Fruit fly (Drosophila melanogaster) whole organism, wandering third instar larva: ENCODE results near the gene Prp4k.

ENCODE experiments used
- CG32264 ChIP-seq: fragments of 200-800 bp; sonication (Bioruptor generic); optimal IDR thresholded peaks from 2 replicates; lab custom pipeline; 2016; ENCODE audit warnings: missing biosample characterization, missing genetic modification characterization
- CrebA ChIP-seq: fragments of 200-800 bp; sonication (Bioruptor generic); optimal IDR thresholded peaks from 2 replicates; lab custom pipeline; 2016; ENCODE audit warnings: missing biosample characterization, mild to moderate bottlenecking, missing genetic modification characterization, borderline replicate concordance
- Hnf4 ChIP-seq: fragments of 200-800 bp; sonication (Bioruptor generic); optimal IDR thresholded peaks from 2 replicates; lab custom pipeline; 2016; ENCODE audit warnings: missing biosample characterization, mild to moderate bottlenecking, missing genetic modification characterization
- Hr78 ChIP-seq: fragments of >200 bp; optimal IDR thresholded peaks from 2 replicates; lab custom pipeline; 2017; ENCODE audit warnings: missing biosample characterization, missing genetic modification characterization
- Myc ChIP-seq: fragments of >200 bp; optimal IDR thresholded peaks from 2 replicates; lab custom pipeline; 2017
- Rel ChIP-seq, 2 experiments: fragments of 200-800 bp; sonication (Bioruptor generic) in 1 of 2; optimal IDR thresholded peaks; 2 replicates in 1 of 2; 3 replicates in 1 of 2; lab custom pipeline; 2016 to 2019; ENCODE audit warnings: mild to moderate bottlenecking in 2 of 2, missing biosample characterization in 2 of 2, missing genetic modification characterization in 2 of 2, moderate library complexity in 1 of 2
- br ChIP-seq: fragments of 200-800 bp; sonication (Bioruptor generic); optimal IDR thresholded peaks from 2 replicates; lab custom pipeline; 2016; ENCODE audit warnings: missing biosample characterization, missing genetic modification characterization
- h ChIP-seq: fragments of 200-800 bp; sonication (Bioruptor generic); optimal IDR thresholded peaks from 3 replicates; lab custom pipeline; 2016; ENCODE audit warnings: missing biosample characterization, mild to moderate bottlenecking, missing genetic modification characterization
- lola ChIP-seq: fragments of >200 bp; optimal IDR thresholded peaks from 2 replicates; lab custom pipeline; 2017; ENCODE audit warnings: missing biosample characterization, missing genetic modification characterization
- psq ChIP-seq: fragments of 200-800 bp; sonication (Bioruptor generic); optimal IDR thresholded peaks from 3 replicates; lab custom pipeline; 2017; ENCODE audit warnings: missing biosample characterization, mild to moderate bottlenecking, missing genetic modification characterization, moderate library complexity
- rgr ChIP-seq: fragments of 200-800 bp; sonication (Bioruptor generic); optimal IDR thresholded peaks from 3 replicates; lab custom pipeline; 2016; ENCODE audit warnings: missing biosample characterization, mild to moderate bottlenecking, missing genetic modification characterization
- sv ChIP-seq: fragments of 200-800 bp; sonication (Bioruptor generic); optimal IDR thresholded peaks from 3 replicates; lab custom pipeline; 2016; ENCODE audit warnings: missing biosample characterization, missing genetic modification characterization
- tai ChIP-seq: sonication (Bioruptor generic); optimal IDR thresholded peaks from 2 replicates; lab custom pipeline; 2016; ENCODE audit warnings: missing biosample characterization, missing genetic modification characterization
- usp ChIP-seq: fragments of >200 bp; optimal IDR thresholded peaks from 2 replicates; lab custom pipeline; 2017; ENCODE audit warnings: missing biosample characterization, missing genetic modification characterization

DNA sequence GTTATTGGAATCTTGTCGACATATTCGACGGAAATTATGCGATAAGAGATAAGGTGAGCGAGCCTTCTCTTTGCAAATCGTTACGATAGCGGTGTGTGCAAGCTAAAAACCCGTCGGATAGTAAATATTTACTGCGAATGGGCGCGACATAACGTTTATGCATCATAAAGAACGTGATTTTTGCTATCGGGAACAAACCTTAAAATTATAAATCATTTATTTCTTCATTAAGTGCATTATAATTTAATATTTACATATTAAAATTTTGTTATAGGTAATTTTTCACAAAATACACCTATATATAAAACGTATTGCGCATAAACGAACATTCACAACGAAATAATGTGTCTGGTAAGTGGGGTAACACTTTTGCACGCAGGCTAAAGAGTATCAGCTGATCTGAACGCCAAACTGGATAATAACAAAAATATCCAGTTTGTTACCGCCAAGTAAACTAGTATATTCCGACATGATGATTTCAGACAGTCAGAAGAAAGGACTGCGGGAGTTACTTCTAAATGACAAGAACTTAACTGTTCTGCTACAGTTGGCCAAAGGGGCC is 5.5 kb downstream of the Prp4k start, which contains the start of the genes Gk1 and CG13876:
- TF ChIP-seq Rel (GFP tag; optimal IDR thresholded peaks at IDR 0.05; lab: Kevin White, UChicago) (peak; percentile 76), Rel (tag; optimal IDR thresholded peaks at IDR 0.05; lab: Kevin White, UChicago) (peak; percentile 90), rgr (peak; percentile 97), usp (no peak), CG32264 (GFP tag; lab: Kevin White, UChicago) (peak; percentile 52), Myc (lab: Kevin White, UChicago) (peak; percentile 6), psq (GFP tag; lab: Kevin White, UChicago) (peak; percentile 91), Hr78 (no peak), lola (GFP tag; lab: Kevin White, UChicago) (no peak), tai (GFP tag; lab: Kevin White, UChicago) (no peak), CrebA (GFP tag; lab: Kevin White, UChicago) (no peak), h (GFP tag; lab: Kevin White, UChicago) (peak; percentile 94), sv (peak; percentile 73), Hnf4 (GFP tag; lab: Kevin White, UChicago) (peak; percentile 81), br (no peak)
